Fruit fly (Drosophila melanogaster) whole organism, embryonic: Measurements from ENCODE around the gene Kdm2.

Source experiments
- Aef1 ChIP-seq: fragments of 200-800 bp; sonication (Bioruptor generic); IDR thresholded peaks from 3 replicates; pipeline ENCODE4 v1.3.6; 2022; ENCODE audit warnings: missing biosample characterization, missing genetic modification characterization
- Atf3 ChIP-seq: fragments of 200-800 bp; sonication (Bioruptor generic); optimal IDR thresholded peaks from 3 replicates; lab custom pipeline; 2016; ENCODE audit warnings: missing biosample characterization, missing genetic modification characterization
- Bgb ChIP-seq: fragments of 200-800 bp; sonication (Bioruptor generic); IDR thresholded peaks from 2 replicates; pipeline ENCODE4 v1.3.6; 2022; ENCODE audit warnings: missing biosample characterization, missing genetic modification characterization; ENCODE audit not compliant: partially characterized antibody
- CG10274 ChIP-seq: fragments of 200-800 bp; sonication (Bioruptor generic); optimal IDR thresholded peaks from 3 replicates; lab custom pipeline; 2017; ENCODE audit warnings: missing biosample characterization, mild to moderate bottlenecking, missing genetic modification characterization
- CG10462 ChIP-seq: fragments of 200-800 bp; sonication (Bioruptor generic); optimal IDR thresholded peaks from 2 replicates; lab custom pipeline; 2016; ENCODE audit warnings: missing biosample characterization, missing genetic modification characterization
- CG11247 ChIP-seq: fragments of 200-800 bp; sonication (Bioruptor generic); IDR thresholded peaks from 2 replicates; pipeline ENCODE4 v1.3.6; 2022; ENCODE audit warnings: missing biosample characterization, missing genetic modification characterization
- CG11723 ChIP-seq: fragments of 200-800 bp; sonication (Bioruptor generic); optimal IDR thresholded peaks from 2 replicates; lab custom pipeline; 2017; ENCODE audit warnings: missing biosample characterization, mild to moderate bottlenecking, missing genetic modification characterization
- CG12155 ChIP-seq: fragments of 200-800 bp; sonication (Bioruptor generic); optimal IDR thresholded peaks from 3 replicates; lab custom pipeline; 2016; ENCODE audit warnings: missing biosample characterization, missing genetic modification characterization
- CG14050 ChIP-seq: fragments of 200-800 bp; sonication (Bioruptor generic); IDR thresholded peaks from 3 replicates; pipeline ENCODE4 v1.3.6; 2022; ENCODE audit warnings: missing biosample characterization, missing genetic modification characterization
- CG15514 ChIP-seq: fragments of 200-800 bp; sonication (Bioruptor generic); optimal IDR thresholded peaks from 3 replicates; lab custom pipeline; 2017; ENCODE audit warnings: missing biosample characterization, missing genetic modification characterization, mild to moderate bottlenecking, moderate library complexity, missing genetic modification reagents
- CG16813 ChIP-seq: fragments of 200-800 bp; sonication (Bioruptor generic); IDR thresholded peaks from 3 replicates; pipeline ENCODE4 v1.3.6; 2022; ENCODE audit warnings: missing biosample characterization, missing genetic modification characterization; ENCODE audit not compliant: partially characterized antibody
- CG2116 ChIP-seq: fragments of 200-800 bp; sonication (Bioruptor generic); optimal IDR thresholded peaks from 3 replicates; lab custom pipeline; 2018; ENCODE audit warnings: missing biosample characterization, mild to moderate bottlenecking, missing genetic modification characterization
- CG2120 ChIP-seq: fragments of 200-800 bp; sonication (Bioruptor generic); optimal IDR thresholded peaks from 3 replicates; lab custom pipeline; 2016; ENCODE audit warnings: missing biosample characterization, missing genetic modification characterization
- CG2889 ChIP-seq: fragments of 200-800 bp; sonication (Bioruptor generic); IDR thresholded peaks from 3 replicates; pipeline ENCODE4 v1.3.6; 2022; ENCODE audit warnings: missing biosample characterization, missing genetic modification characterization
- CG30431 ChIP-seq: fragments of 200-800 bp; sonication (Bioruptor generic); optimal IDR thresholded peaks from 2 replicates; lab custom pipeline; 2017; ENCODE audit warnings: missing biosample characterization, missing genetic modification characterization
- CG3995 ChIP-seq: fragments of 200-800 bp; sonication (Bioruptor generic); optimal IDR thresholded peaks from 3 replicates; lab custom pipeline; 2016; ENCODE audit warnings: missing biosample characterization, missing genetic modification characterization
- CG5245 ChIP-seq: fragments of 200-800 bp; sonication (Bioruptor generic); optimal IDR thresholded peaks from 3 replicates; lab custom pipeline; 2016; ENCODE audit warnings: missing biosample characterization, missing genetic modification characterization
- CG6683 ChIP-seq: fragments of 200-800 bp; sonication (Bioruptor generic); optimal IDR thresholded peaks from 2 replicates; lab custom pipeline; 2017; ENCODE audit warnings: missing biosample characterization, mild to moderate bottlenecking, missing genetic modification characterization, missing genetic modification reagents
- CG7839 ChIP-seq: fragments of 200-800 bp; sonication (Bioruptor generic); optimal IDR thresholded peaks from 3 replicates; lab custom pipeline; 2018; ENCODE audit warnings: missing biosample characterization, mild to moderate bottlenecking, missing genetic modification characterization, moderate library complexity
- CG8290 ChIP-seq, 3 experiments: fragments of 200-800 bp; sonication (Bioruptor generic); optimal IDR thresholded peaks; 2 replicates each; lab custom pipeline; 2016 to 2019; ENCODE audit warnings: missing biosample characterization in 3 of 3, missing genetic modification characterization in 3 of 3, mild to moderate bottlenecking in 2 of 3, moderate library complexity in 1 of 3
- CG8359 ChIP-seq: fragments of 200-800 bp; sonication (Bioruptor generic); optimal IDR thresholded peaks from 2 replicates; lab custom pipeline; 2017; ENCODE audit warnings: missing biosample characterization, mild to moderate bottlenecking, missing genetic modification characterization, borderline replicate concordance
- CG9437 ChIP-seq: fragments of 200-800 bp; sonication (Bioruptor generic); optimal IDR thresholded peaks from 2 replicates; lab custom pipeline; 2018; ENCODE audit warnings: missing biosample characterization, mild to moderate bottlenecking, missing genetic modification characterization
- CHES-1-like ChIP-seq: fragments of 200-800 bp; sonication (Bioruptor generic); optimal IDR thresholded peaks from 2 replicates; lab custom pipeline; 2016; ENCODE audit warnings: missing biosample characterization, missing genetic modification characterization
- D19B ChIP-seq: fragments of 200-800 bp; sonication (Bioruptor generic); optimal IDR thresholded peaks from 2 replicates; lab custom pipeline; 2017; ENCODE audit warnings: missing biosample characterization, mild to moderate bottlenecking, missing genetic modification characterization
- Dp ChIP-seq: fragments of 200-800 bp; sonication (Bioruptor generic); optimal IDR thresholded peaks from 2 replicates; lab custom pipeline; 2018; ENCODE audit warnings: missing biosample characterization, mild to moderate bottlenecking, missing genetic modification characterization, moderate library complexity
- HmgZ ChIP-seq: fragments of 200-800 bp; sonication (Bioruptor generic); optimal IDR thresholded peaks from 2 replicates; lab custom pipeline; 2018; ENCODE audit warnings: missing biosample characterization, mild to moderate bottlenecking, missing genetic modification characterization
- Ssrp ChIP-seq: fragments of 200-800 bp; sonication (Bioruptor generic); optimal IDR thresholded peaks from 2 replicates; lab custom pipeline; 2018; ENCODE audit warnings: missing biosample characterization, mild to moderate bottlenecking, missing genetic modification characterization, moderate library complexity
- Taf1 ChIP-seq: fragments of 200-800 bp; sonication (Bioruptor generic); IDR thresholded peaks from 2 replicates; pipeline ENCODE4 v1.3.6; 2022; ENCODE audit warnings: missing biosample characterization, missing genetic modification characterization
- Usf ChIP-seq: fragments of 200-800 bp; sonication (Bioruptor generic); optimal IDR thresholded peaks from 2 replicates; lab custom pipeline; 2017; ENCODE audit warnings: missing genotype, missing biosample characterization, missing genetic modification characterization
- Vsx1 ChIP-seq: fragments of 200-800 bp; sonication (Bioruptor generic); optimal IDR thresholded peaks from 2 replicates; lab custom pipeline; 2017; ENCODE audit warnings: missing biosample characterization, mild to moderate bottlenecking, missing genetic modification characterization, missing genetic modification reagents
- bcd ChIP-seq: fragments of 200-800 bp; sonication (Bioruptor generic); optimal IDR thresholded peaks from 2 replicates; lab custom pipeline; 2017; ENCODE audit warnings: missing biosample characterization, mild to moderate bottlenecking, missing genetic modification characterization
- dm ChIP-seq: fragments of 200-800 bp; sonication (Bioruptor generic); optimal IDR thresholded peaks from 3 replicates; lab custom pipeline; 2016; ENCODE audit warnings: missing biosample characterization, missing genetic modification characterization
- en ChIP-seq: fragments of 200-800 bp; sonication (Bioruptor generic); optimal IDR thresholded peaks from 2 replicates; lab custom pipeline; 2016; ENCODE audit warnings: missing biosample characterization, missing genetic modification characterization
- ewg ChIP-seq: fragments of 200-800 bp; sonication (Bioruptor generic); optimal IDR thresholded peaks from 3 replicates; lab custom pipeline; 2017; ENCODE audit warnings: mild to moderate bottlenecking, missing biosample characterization, missing genetic modification reagents, missing genetic modification characterization
- gce ChIP-seq: fragments of 200-800 bp; sonication (Bioruptor generic); IDR thresholded peaks from 3 replicates; pipeline ENCODE4 v1.3.6; 2022; ENCODE audit warnings: missing biosample characterization, missing genetic modification characterization
- grau ChIP-seq: fragments of 200-800 bp; optimal IDR thresholded peaks from 3 replicates; lab custom pipeline; 2019; ENCODE audit warnings: missing biosample characterization, mild to moderate bottlenecking, missing genetic modification characterization, moderate library complexity
- gsb-n ChIP-seq: fragments of 200-800 bp; sonication (Bioruptor generic); optimal IDR thresholded peaks from 3 replicates; lab custom pipeline; 2018; ENCODE audit warnings: missing biosample characterization, mild to moderate bottlenecking, missing genetic modification characterization
- h ChIP-seq: fragments of >200 bp; optimal IDR thresholded peaks from 2 replicates; lab custom pipeline; 2017
- hkb ChIP-seq, 2 experiments: fragments of 200-800 bp in 1 of 2; fragments of >200 bp in 1 of 2; sonication (Bioruptor generic) in 1 of 2; IDR thresholded peaks in 1 of 2; optimal IDR thresholded peaks in 1 of 2; 2 replicates each; pipeline versions ENCODE4 v1.3.6 to Lab custom; 2017 to 2022; ENCODE audit warnings: missing biosample characterization in 1 of 2, missing genetic modification characterization in 1 of 2
- ind ChIP-seq: fragments of 200-800 bp; sonication (Bioruptor generic); optimal IDR thresholded peaks from 3 replicates; lab custom pipeline; 2016; ENCODE audit warnings: missing biosample characterization, missing genetic modification characterization
- phol ChIP-seq: fragments of 200-800 bp; sonication (Bioruptor generic); optimal IDR thresholded peaks from 3 replicates; lab custom pipeline; 2018; ENCODE audit warnings: missing biosample characterization, mild to moderate bottlenecking, missing genetic modification characterization, moderate library complexity
- row ChIP-seq: fragments of 200-800 bp; sonication (Bioruptor generic); IDR thresholded peaks from 3 replicates; pipeline ENCODE4 v1.3.6; 2022; ENCODE audit warnings: missing biosample characterization, missing genetic modification characterization
- sens ChIP-seq: fragments of 200-800 bp; sonication (Bioruptor generic); peaks from one replicate; lab custom pipeline; 2016; ENCODE audit warnings: missing biosample characterization, missing genetic modification characterization
- so ChIP-seq: fragments of 200-800 bp; sonication (Bioruptor generic); IDR thresholded peaks from 3 replicates; pipeline ENCODE4 v1.3.6; 2022; ENCODE audit warnings: missing biosample characterization, missing genetic modification characterization
- tap ChIP-seq: fragments of 200-800 bp; optimal IDR thresholded peaks from 3 replicates; lab custom pipeline; 2019; ENCODE audit warnings: missing biosample characterization, mild to moderate bottlenecking, missing genetic modification characterization, moderate library complexity
- tgo ChIP-seq: fragments of 200-800 bp; sonication (Bioruptor generic); IDR thresholded peaks from 3 replicates; pipeline ENCODE4 v1.3.6; 2022; ENCODE audit warnings: missing biosample characterization, missing genetic modification characterization
- vvl ChIP-seq: fragments of 200-800 bp; sonication (Bioruptor generic); IDR thresholded peaks from 2 replicates; pipeline ENCODE4 v1.3.6; 2022; ENCODE audit warnings: missing biosample characterization, missing genetic modification characterization
- z ChIP-seq: fragments of 200-800 bp; sonication (Bioruptor generic); IDR thresholded peaks from 3 replicates; pipeline ENCODE4 v1.3.6; 2022; ENCODE audit warnings: missing biosample characterization, missing genetic modification characterization

Kdm2 gene

DNA sequence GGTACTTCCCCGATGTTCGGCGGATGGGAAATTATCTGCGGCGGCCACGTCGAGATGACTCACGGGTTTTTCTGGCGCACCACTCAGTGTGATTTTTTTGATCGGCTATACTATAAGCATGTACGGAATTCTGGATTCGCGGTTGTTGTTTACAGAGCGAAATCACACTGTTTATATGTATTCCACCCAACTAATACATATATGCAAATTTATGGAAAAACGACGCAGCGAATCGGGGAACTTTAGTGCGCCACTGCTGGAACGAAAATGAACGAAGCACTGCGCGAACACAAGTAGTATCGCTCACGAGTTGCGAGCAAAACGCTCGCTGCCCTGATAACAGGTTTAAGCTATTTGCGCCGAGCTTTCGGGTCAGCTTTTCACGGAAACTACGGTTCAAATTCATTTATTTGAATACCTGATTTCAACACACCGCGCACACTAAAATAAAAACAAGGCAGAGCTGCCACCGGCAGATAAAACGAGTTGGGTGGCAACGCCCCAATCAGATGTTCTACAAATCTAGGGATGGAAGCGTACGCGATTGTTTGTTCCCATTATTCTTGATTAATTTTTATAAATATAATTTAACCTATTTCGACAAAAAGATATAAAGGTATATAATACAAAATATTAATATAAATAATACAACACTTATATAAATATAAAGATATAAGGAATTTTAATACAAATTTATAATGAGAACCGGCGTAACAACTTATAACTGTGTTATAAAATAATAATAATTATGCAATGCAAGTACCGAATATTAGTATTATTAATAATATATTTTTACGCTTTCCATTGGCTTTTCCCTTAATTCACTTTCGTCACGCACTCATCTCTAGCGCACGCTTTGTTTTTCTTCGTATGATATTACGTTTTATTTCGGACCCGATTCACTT lies 4.5 kb upstream of the Kdm2 start, which contains the start of gene Rel (continued):
- TF ChIP-seq CG11247 (GFP tag; lab: Robert Waterston, UW): no peak
- TF ChIP-seq CG2889: no peak
- TF ChIP-seq gsb-n (tag; lab: Kevin White, UChicago): peak; percentile 72
- peak; percentile 41 for TF ChIP-seq CHES-1-like
- peak; percentile 49 for TF ChIP-seq ewg (GFP tag; lab: Kevin White, UChicago)
- TF ChIP-seq Vsx1 (GFP tag; lab: Kevin White, UChicago): peak; percentile 28
- peak; percentile 28 for TF ChIP-seq CG2120 (GFP tag; lab: Kevin White, UChicago)
- peak; percentile 33 for TF ChIP-seq CG2116 (GFP tag; lab: Kevin White, UChicago)
- no peak for TF ChIP-seq hkb (optimal IDR thresholded peaks at IDR 0.05; lab: Kevin White, UChicago)
- TF ChIP-seq hkb (GFP tag; IDR thresholded peaks at IDR 0.05; lab: Robert Waterston, UW): no peak
- peak; percentile 75 for TF ChIP-seq Ssrp (tag; lab: Kevin White, UChicago)
- TF ChIP-seq Usf (GFP tag; lab: Kevin White, UChicago): peak; percentile 57
- TF ChIP-seq h (lab: Kevin White, UChicago): no peak
- peak; percentile 8 for TF ChIP-seq dm (GFP tag; lab: Kevin White, UChicago)
- TF ChIP-seq row: no peak
- peak; percentile 77 for TF ChIP-seq tap (tag; lab: Kevin White, UChicago)
- TF ChIP-seq sens (GFP tag; lab: Kevin White, UChicago): peak; percentile 66
- TF ChIP-seq CG6683 (GFP tag; lab: Kevin White, UChicago): peak; percentile 5
- TF ChIP-seq so: no peak
- peak; percentile 97 for TF ChIP-seq CG9437 (GFP tag; lab: Kevin White, UChicago)
- TF ChIP-seq Aef1 (GFP tag; lab: Robert Waterston, UW): no peak
- no peak for TF ChIP-seq gce
- peak; percentile 45 for TF ChIP-seq CG5245 (GFP tag; lab: Kevin White, UChicago)
- TF ChIP-seq CG7839 (tag; lab: Kevin White, UChicago): peak; percentile 82
- peak; percentile 88 for TF ChIP-seq Dp (GFP tag; lab: Kevin White, UChicago)
- TF ChIP-seq D19B (GFP tag; lab: Kevin White, UChicago): peak; percentile 54
- no peak for TF ChIP-seq CG16813 (GFP tag; lab: Robert Waterston, UW)
- TF ChIP-seq CG8290 (GFP tag; optimal IDR thresholded peaks at IDR 0.05; lab: Kevin White, UChicago): peak; percentile 39
- peak in 1 of 2 experiments; percentile 68 for TF ChIP-seq CG8290 (tag; optimal IDR thresholded peaks at IDR 0.05; lab: Kevin White, UChicago)
- no peak for TF ChIP-seq z (GFP tag; lab: Robert Waterston, UW)
- TF ChIP-seq grau (tag; lab: Kevin White, UChicago): peak; percentile 85
- no peak for TF ChIP-seq Atf3 (GFP tag; lab: Kevin White, UChicago)
- TF ChIP-seq phol (tag; lab: Kevin White, UChicago): peak; percentile 83
- no peak for TF ChIP-seq CG10274 (GFP tag; lab: Kevin White, UChicago)
- TF ChIP-seq en (GFP tag; lab: Kevin White, UChicago): no peak
- TF ChIP-seq CG11723 (GFP tag; lab: Kevin White, UChicago): peak; percentile 27
- no peak for TF ChIP-seq Taf1 (GFP tag; lab: Robert Waterston, UW)
- TF ChIP-seq CG10462: peak; percentile 5
- peak; percentile 42 for TF ChIP-seq HmgZ (tag; lab: Kevin White, UChicago)
- TF ChIP-seq CG15514: peak; percentile 96
- TF ChIP-seq vvl (GFP tag; lab: Robert Waterston, UW): no peak
- no peak for TF ChIP-seq tgo
- TF ChIP-seq Bgb (GFP tag; lab: Robert Waterston, UW): no peak
- TF ChIP-seq CG14050: no peak
- TF ChIP-seq bcd: peak; percentile 59
- peak; percentile 54 for TF ChIP-seq CG3995 (GFP tag; lab: Kevin White, UChicago)
- TF ChIP-seq CG12155 (GFP tag; lab: Kevin White, UChicago): peak; percentile 53
- peak; percentile 43 for TF ChIP-seq ind (GFP tag; lab: Kevin White, UChicago)
- TF ChIP-seq CG8359 (GFP tag; lab: Kevin White, UChicago): no peak
- peak; percentile 50 for TF ChIP-seq CG30431
